Fruit fly (Drosophila melanogaster) whole organism, adult: ENCODE data around the gene Fkbp59.
A peak's percentile ranks its signal among the peaks of the same experiment; 100 is the strongest.

Experiments used
- CG11617 ChIP-seq: fragments of 200-800 bp; sonication (Bioruptor generic); optimal IDR thresholded peaks from 2 replicates; lab custom pipeline; 2017; ENCODE audit warnings: mild to moderate bottlenecking, missing biosample characterization, missing genetic modification reagents, missing genetic modification characterization
- CG12768 ChIP-seq: fragments of 200-800 bp; sonication (Bioruptor generic); optimal IDR thresholded peaks from 2 replicates; lab custom pipeline; 2017; ENCODE audit warnings: missing biosample characterization, missing genetic modification characterization, mild to moderate bottlenecking, moderate library complexity, missing genetic modification reagents
- CG14711 ChIP-seq: fragments of 200-800 bp; sonication (Bioruptor generic); optimal IDR thresholded peaks from 2 replicates; lab custom pipeline; 2018; ENCODE audit warnings: missing biosample characterization, mild to moderate bottlenecking, missing genetic modification characterization, moderate library complexity
- CG1620 ChIP-seq: fragments of 200-800 bp; sonication (Bioruptor generic); optimal IDR thresholded peaks from 2 replicates; lab custom pipeline; 2016; ENCODE audit warnings: missing biosample characterization, missing genetic modification characterization
- CG33017 ChIP-seq: fragments of 200-800 bp; sonication (Bioruptor generic); optimal IDR thresholded peaks from 2 replicates; lab custom pipeline; 2018; ENCODE audit warnings: missing biosample characterization, mild to moderate bottlenecking, missing genetic modification characterization, moderate library complexity
- CG5204 ChIP-seq: fragments of 200-800 bp; sonication (Bioruptor generic); optimal IDR thresholded peaks from 2 replicates; lab custom pipeline; 2016; ENCODE audit warnings: missing biosample characterization, missing genetic modification characterization
- CG7045 ChIP-seq: fragments of 200-800 bp; sonication (Bioruptor generic); optimal IDR thresholded peaks from 2 replicates; lab custom pipeline; 2017; ENCODE audit warnings: missing biosample characterization, mild to moderate bottlenecking, missing genetic modification characterization
- CG7101 ChIP-seq: fragments of 200-800 bp; sonication (Bioruptor generic); optimal IDR thresholded peaks from 2 replicates; lab custom pipeline; 2018; ENCODE audit warnings: missing biosample characterization, mild to moderate bottlenecking, missing genetic modification characterization, moderate library complexity
- Clk ChIP-seq: fragments of 200-800 bp; sonication (Bioruptor generic); optimal IDR thresholded peaks from 2 replicates; lab custom pipeline; 2017; ENCODE audit warnings: missing biosample characterization, missing genetic modification characterization
- Crg-1 ChIP-seq: fragments of 200-800 bp; sonication (Bioruptor generic); optimal IDR thresholded peaks from 2 replicates; lab custom pipeline; 2016; ENCODE audit warnings: missing biosample characterization, missing genetic modification characterization
- Hr96 ChIP-seq: fragments of 200-800 bp; sonication (Bioruptor generic); optimal IDR thresholded peaks from 2 replicates; lab custom pipeline; 2016; ENCODE audit warnings: missing biosample characterization, missing genetic modification characterization
- Mnt ChIP-seq: fragments of 200-800 bp; sonication (Bioruptor generic); optimal IDR thresholded peaks from 2 replicates; lab custom pipeline; 2016; ENCODE audit warnings: missing biosample characterization, mild to moderate bottlenecking, missing genetic modification characterization
- bab1 ChIP-seq: fragments of 200-800 bp; sonication (Bioruptor generic); optimal IDR thresholded peaks from 3 replicates; lab custom pipeline; 2019; ENCODE audit warnings: missing biosample characterization, mild to moderate bottlenecking, missing genetic modification characterization, moderate library complexity
- cic ChIP-seq: fragments of 200-800 bp; sonication (Bioruptor generic); optimal IDR thresholded peaks from 2 replicates; lab custom pipeline; 2017; ENCODE audit warnings: missing biosample characterization, mild to moderate bottlenecking, missing genetic modification characterization, moderate library complexity
- cnc ChIP-seq, 2 experiments: fragments of >200 bp; optimal IDR thresholded peaks; 2 replicates each; lab custom pipeline; 2017
- kay ChIP-seq: fragments of 200-800 bp; sonication (Bioruptor generic); peaks from one replicate; lab custom pipeline; 2016; ENCODE audit warnings: missing biosample characterization, missing genetic modification characterization, borderline replicate concordance
- ovo ChIP-seq: fragments of 200-800 bp; sonication (Bioruptor generic); optimal IDR thresholded peaks from 2 replicates; lab custom pipeline; 2016; ENCODE audit warnings: missing biosample characterization, missing genetic modification characterization
- pad ChIP-seq: fragments of 200-800 bp; sonication (Bioruptor generic); optimal IDR thresholded peaks from 3 replicates; lab custom pipeline; 2017; ENCODE audit warnings: missing biosample characterization, missing genetic modification characterization, mild to moderate bottlenecking, moderate library complexity, missing genetic modification reagents
- tj ChIP-seq: fragments of 200-800 bp; sonication (Bioruptor generic); optimal IDR thresholded peaks from 3 replicates; lab custom pipeline; 2017; ENCODE audit warnings: missing biosample characterization, mild to moderate bottlenecking, missing genetic modification characterization, moderate library complexity
- toe ChIP-seq: fragments of 200-800 bp; sonication (Bioruptor generic); optimal IDR thresholded peaks from 2 replicates; lab custom pipeline; 2016; ENCODE audit warnings: missing biosample characterization, missing genetic modification characterization

The Fkbp59 gene

dm6 chr2L:9938631-9939256 is 50.9 kb downstream of the Fkbp59 start, which contains the start of the genes Datp and CG4619:
Gene Datp, minus strand, starts transcription at chr2L:9938790.
Gene CG4619, plus strand, starts transcription at chr2L:9938863.
- TF ChIP-seq cnc (optimal IDR thresholded peaks at IDR 0.05; lab: Kevin White, UChicago) = no peak
- peak; percentile 39 for TF ChIP-seq cic (GFP tag; lab: Kevin White, UChicago)
- TF ChIP-seq Mnt = peak; percentile 84
- TF ChIP-seq kay (GFP tag; lab: Kevin White, UChicago) = no peak
- TF ChIP-seq CG12768 (GFP tag; lab: Kevin White, UChicago) = peak; percentile 64
- peak; percentile 84 for TF ChIP-seq Crg-1
- TF ChIP-seq tj (GFP tag; lab: Kevin White, UChicago) = no peak
- TF ChIP-seq Hr96 = peak; percentile 66
- TF ChIP-seq toe = peak; percentile 59
- TF ChIP-seq CG1620 (GFP tag; lab: Kevin White, UChicago) = peak; percentile 83
- peak; percentile 77 for TF ChIP-seq pad
- peak; percentile 82 for TF ChIP-seq CG7101 (tag; lab: Kevin White, UChicago)
- no peak for TF ChIP-seq Clk (GFP tag; lab: Kevin White, UChicago)
- TF ChIP-seq CG14711 (tag; lab: Kevin White, UChicago) = peak; percentile 67
- TF ChIP-seq CG5204 (GFP tag; lab: Kevin White, UChicago) = no peak
- peak; percentile 47 for TF ChIP-seq bab1 (GFP tag; lab: Kevin White, UChicago)
- TF ChIP-seq ovo (GFP tag; lab: Kevin White, UChicago) = peak; percentile 39
- peak; percentile 45 for TF ChIP-seq CG11617 (GFP tag; lab: Kevin White, UChicago)
- peak; percentile 32 for TF ChIP-seq CG33017 (tag; lab: Kevin White, UChicago)
- TF ChIP-seq CG7045 = peak; percentile 13
